Worm (Caenorhabditis elegans) whole organism, mixed stage, embryonic: ENCODE results near the gene rpn-9.

Source experiments
- M03D4.4 ChIP-seq: sonication (generic microtip); optimal IDR thresholded peaks from 2 replicates; lab custom pipeline; 2017; ENCODE audit warnings: mild to moderate bottlenecking, missing genetic modification characterization, missing compliant biosample characterization
- bed-3 ChIP-seq: fragments of 200-800 bp; sonication (Bioruptor generic); optimal IDR thresholded peaks from 3 replicates; lab custom pipeline; 2018; ENCODE audit warnings: mild to moderate bottlenecking, missing genetic modification characterization, moderate library complexity, missing compliant biosample characterization
- blmp-1 ChIP-seq: fragments of 150-350 bp; optimal IDR thresholded peaks from 2 replicates; lab custom pipeline; 2014; ENCODE audit warnings: missing biosample characterization, missing genetic modification characterization
- ceh-39 ChIP-seq: fragments of 150-350 bp; optimal IDR thresholded peaks from 2 replicates; lab custom pipeline; 2014; ENCODE audit warnings: missing biosample characterization, missing genetic modification characterization
- ceh-43 ChIP-seq: fragments of 200-800 bp; sonication (Bioruptor generic); optimal IDR thresholded peaks from 2 replicates; lab custom pipeline; 2018; ENCODE audit warnings: mild to moderate bottlenecking, missing genetic modification characterization, moderate library complexity, missing compliant biosample characterization
- ceh-83 ChIP-seq: fragments of 200-800 bp; sonication (Bioruptor generic); optimal IDR thresholded peaks from 2 replicates; lab custom pipeline; 2018; ENCODE audit warnings: mild to moderate bottlenecking, missing genetic modification characterization, missing compliant biosample characterization
- ces-1 ChIP-seq: fragments of 150-350 bp; optimal IDR thresholded peaks from 2 replicates; lab custom pipeline; 2014; ENCODE audit warnings: missing biosample characterization, missing genetic modification reagents, missing genetic modification characterization
- cnd-1 ChIP-seq: fragments of 200-800 bp; sonication (Bioruptor generic); optimal IDR thresholded peaks from 2 replicates; lab custom pipeline; 2018; ENCODE audit warnings: mild to moderate bottlenecking, missing genetic modification characterization, missing compliant biosample characterization
- drap-1 ChIP-seq: fragments of 200-800 bp; sonication (Bioruptor generic); optimal IDR thresholded peaks from 3 replicates; lab custom pipeline; 2018; ENCODE audit warnings: mild to moderate bottlenecking, missing genetic modification characterization, missing compliant biosample characterization
- elt-1 ChIP-seq: sonication (generic microtip); optimal IDR thresholded peaks from 2 replicates; lab custom pipeline; 2017; ENCODE audit warnings: missing genetic modification characterization, mild to moderate bottlenecking, missing compliant biosample characterization, antibody characterized with exemption, moderate library complexity, borderline replicate concordance; ENCODE audit not compliant: insufficient read depth
- elt-3 ChIP-seq: fragments of 150-350 bp; optimal IDR thresholded peaks from 2 replicates; lab custom pipeline; 2014; ENCODE audit warnings: missing biosample characterization, missing genetic modification characterization
- flh-1 ChIP-seq: fragments of 200-800 bp; sonication (Bioruptor generic); optimal IDR thresholded peaks from 2 replicates; lab custom pipeline; 2018; ENCODE audit warnings: mild to moderate bottlenecking, missing genetic modification characterization, moderate library complexity, missing compliant biosample characterization
- ham-2 ChIP-seq: fragments of 200-800 bp; sonication (Bioruptor generic); optimal IDR thresholded peaks from 2 replicates; lab custom pipeline; 2018; ENCODE audit warnings: mild to moderate bottlenecking, missing genetic modification characterization, missing compliant biosample characterization
- hlh-1 ChIP-seq: fragments of 150-350 bp; optimal IDR thresholded peaks from 2 replicates; lab custom pipeline; 2014; ENCODE audit warnings: missing biosample characterization, missing genetic modification reagents, missing genetic modification characterization
- lin-13 ChIP-seq: fragments of 150-350 bp; optimal IDR thresholded peaks from 2 replicates; lab custom pipeline; 2014; ENCODE audit warnings: missing biosample characterization, missing genetic modification characterization
- lin-32 ChIP-seq: fragments of 200-800 bp; sonication (Bioruptor generic); optimal IDR thresholded peaks from 2 replicates; lab custom pipeline; 2018; ENCODE audit warnings: mild to moderate bottlenecking, missing genetic modification characterization, missing compliant biosample characterization
- lsy-2 ChIP-seq: fragments of 150-350 bp; optimal IDR thresholded peaks from 2 replicates; lab custom pipeline; 2014; ENCODE audit warnings: missing biosample characterization, missing genetic modification characterization
- mab-5 ChIP-seq: fragments of 150-350 bp; optimal IDR thresholded peaks from 2 replicates; lab custom pipeline; 2014; ENCODE audit warnings: missing biosample characterization, missing genetic modification characterization
- mep-1 ChIP-seq: fragments of 150-350 bp; optimal IDR thresholded peaks from 2 replicates; lab custom pipeline; 2017; ENCODE audit warnings: missing biosample characterization, missing genetic modification reagents, missing genetic modification characterization, inconsistent platforms
- mls-2 ChIP-seq: sonication (generic microtip); optimal IDR thresholded peaks from 2 replicates; lab custom pipeline; 2016; ENCODE audit warnings: mild to moderate bottlenecking, missing genetic modification characterization, moderate library complexity, missing compliant biosample characterization
- nhr-12 ChIP-seq: fragments of 150-350 bp; optimal IDR thresholded peaks from 2 replicates; lab custom pipeline; 2014; ENCODE audit warnings: missing biosample characterization, missing genetic modification characterization
- nhr-2 ChIP-seq: fragments of 150-350 bp; optimal IDR thresholded peaks from 2 replicates; lab custom pipeline; 2014; ENCODE audit warnings: missing biosample characterization, missing genetic modification characterization
- nhr-237 ChIP-seq: fragments of 150-350 bp; optimal IDR thresholded peaks from 2 replicates; lab custom pipeline; 2014; ENCODE audit warnings: missing biosample characterization, missing genetic modification characterization
- nhr-28 ChIP-seq: fragments of 150-350 bp; optimal IDR thresholded peaks from 2 replicates; lab custom pipeline; 2014; ENCODE audit warnings: missing biosample characterization, missing genetic modification characterization
- nhr-76 ChIP-seq: sonication (generic microtip); optimal IDR thresholded peaks from 2 replicates; lab custom pipeline; 2017; ENCODE audit warnings: missing biosample characterization, missing genetic modification characterization
- pha-4 ChIP-seq: fragments of 150-350 bp; optimal IDR thresholded peaks from 2 replicates; lab custom pipeline; 2018; ENCODE audit warnings: missing biosample characterization, missing genetic modification reagents, missing genetic modification characterization
- sem-2 ChIP-seq: fragments of 200-800 bp; sonication (Bioruptor generic); optimal IDR thresholded peaks from 2 replicates; lab custom pipeline; 2018; ENCODE audit warnings: mild to moderate bottlenecking, missing genetic modification characterization, missing compliant biosample characterization
- snpc-4 ChIP-seq: fragments of 150-350 bp; optimal IDR thresholded peaks from 2 replicates; lab custom pipeline; 2014; ENCODE audit warnings: missing biosample characterization, missing genetic modification characterization
- sptf-1 ChIP-seq: sonication (generic microtip); optimal IDR thresholded peaks from 2 replicates; lab custom pipeline; 2017; ENCODE audit warnings: mild to moderate bottlenecking, missing genetic modification characterization, moderate library complexity, missing compliant biosample characterization
- tbx-8 ChIP-seq: fragments of 200-800 bp; sonication (Bioruptor generic); optimal IDR thresholded peaks from 2 replicates; lab custom pipeline; 2018; ENCODE audit warnings: mild to moderate bottlenecking, missing genetic modification characterization, moderate library complexity, missing compliant biosample characterization
- unc-120 ChIP-seq: sonication (generic microtip); optimal IDR thresholded peaks from 2 replicates; lab custom pipeline; 2017; ENCODE audit warnings: missing genetic modification characterization, missing compliant biosample characterization; ENCODE audit not compliant: poor library complexity, severe bottlenecking
- unc-39 ChIP-seq: fragments of 150-350 bp; optimal IDR thresholded peaks from 2 replicates; lab custom pipeline; 2014; ENCODE audit warnings: missing biosample characterization, missing genetic modification characterization
- unc-62 ChIP-seq: fragments of 150-350 bp; optimal IDR thresholded peaks from 2 replicates; lab custom pipeline; 2014; ENCODE audit warnings: missing biosample characterization, missing genetic modification reagents, missing genetic modification characterization
- zip-8 ChIP-seq: fragments of 150-350 bp; optimal IDR thresholded peaks from 2 replicates; lab custom pipeline; 2014; ENCODE audit warnings: missing biosample characterization, missing genetic modification characterization
- ztf-11 ChIP-seq: fragments of 150-350 bp; optimal IDR thresholded peaks from 2 replicates; lab custom pipeline; 2014; ENCODE audit warnings: missing biosample characterization, missing genetic modification characterization

The rpn-9 gene

ce11 chrII:11238869-11239647 is at the start of gene rpn-9, which contains the start of gene T06D8.9:
Gene rpn-9, minus strand, starts transcription at chrII:11238919.
Gene T06D8.9, plus strand, starts transcription at chrII:11239597.
- TF ChIP-seq unc-62 (peak; percentile 59), sptf-1 (tag; lab: Kevin White, UChicago) (no peak), blmp-1 (tag; lab: Kevin White, UChicago) (peak; percentile 26), ceh-43 (GFP tag; lab: Kevin White, UChicago) (no peak), mep-1 (tag; lab: Kevin White, UChicago) (peak; percentile 92), elt-3 (no peak), nhr-12 (tag; lab: Kevin White, UChicago) (no peak), hlh-1 (tag; lab: Kevin White, UChicago) (peak; percentile 62), nhr-2 (tag; lab: Kevin White, UChicago) (no peak), tbx-8 (no peak), zip-8 (tag; lab: Kevin White, UChicago) (no peak), elt-1 (tag; lab: Kevin White, UChicago) (no peak), bed-3 (no peak), ces-1 (no peak), mls-2 (tag; lab: Kevin White, UChicago) (peak; percentile 39), unc-39 (no peak), nhr-28 (tag; lab: Kevin White, UChicago) (no peak), sem-2 (no peak), unc-120 (peak; percentile 55), mab-5 (tag; lab: Kevin White, UChicago) (no peak), lsy-2 (peak; percentile 83), M03D4.4 (tag; lab: Kevin White, UChicago) (no peak), ham-2 (GFP tag; lab: Kevin White, UChicago) (no peak), snpc-4 (no peak), nhr-237 (tag; lab: Kevin White, UChicago) (peak; percentile 91), pha-4 (tag; lab: Kevin White, UChicago) (peak; percentile 68), lin-32 (no peak), nhr-76 (no peak), flh-1 (GFP tag; lab: Kevin White, UChicago) (no peak), cnd-1 (no peak), drap-1 (GFP tag; lab: Kevin White, UChicago) (peak; percentile 24), ceh-39 (tag; lab: Kevin White, UChicago) (no peak), lin-13 (peak; percentile 69), ztf-11 (tag; lab: Kevin White, UChicago) (no peak), ceh-83 (no peak)

DNA sequence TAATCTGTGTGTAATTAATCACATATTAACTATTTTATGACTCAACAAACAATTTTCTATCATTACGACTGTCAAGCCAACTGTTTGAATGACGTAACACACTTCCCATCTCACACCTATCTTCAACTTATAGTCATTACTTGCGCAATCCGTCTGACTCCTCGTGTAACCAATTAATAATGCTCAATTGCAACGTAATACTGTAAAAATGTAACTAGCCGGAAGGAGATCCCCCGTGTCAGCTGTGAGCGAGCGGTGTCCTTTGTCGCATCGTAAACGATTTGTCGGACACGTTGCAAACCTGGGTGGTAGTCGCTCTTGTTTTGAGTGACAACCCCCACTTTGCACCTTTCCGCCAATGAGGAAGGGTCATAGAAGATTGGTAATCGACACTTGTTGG is 49.4 kb upstream of the rpn-9 start:
- no peak for TF ChIP-seq sptf-1 (tag; lab: Kevin White, UChicago)
- peak; percentile 52 for TF ChIP-seq hlh-1 (tag; lab: Kevin White, UChicago)
- TF ChIP-seq unc-62: peak; percentile 64
- TF ChIP-seq cnd-1: peak; percentile 27
- peak; percentile 92 for TF ChIP-seq nhr-2 (tag; lab: Kevin White, UChicago)
- peak; percentile 99 for TF ChIP-seq zip-8 (tag; lab: Kevin White, UChicago)
- no peak for TF ChIP-seq mab-5 (tag; lab: Kevin White, UChicago)
- no peak for TF ChIP-seq snpc-4
- TF ChIP-seq, all 35 proteins: peak for 5

DNA sequence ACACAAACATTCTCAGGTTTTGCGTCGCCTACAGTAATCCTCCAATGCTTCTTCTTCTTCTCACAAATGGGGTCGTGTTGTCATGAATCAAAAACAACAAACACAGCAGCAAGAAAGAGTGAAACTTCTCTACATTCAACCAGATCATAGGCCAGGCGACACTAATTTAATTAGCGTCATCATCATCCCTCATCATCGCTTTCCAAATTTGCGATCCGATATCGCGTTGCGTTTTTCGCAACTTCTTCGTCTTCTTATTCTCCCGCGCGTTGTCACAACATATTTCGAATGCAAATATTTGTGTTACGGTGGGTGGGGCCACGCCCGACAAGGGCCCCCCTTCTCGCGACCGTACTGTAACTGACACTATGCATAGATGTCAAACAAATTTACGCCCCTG is 47.7 kb upstream of the rpn-9 start:
- TF ChIP-seq ztf-11 (tag; lab: Kevin White, UChicago): no peak
- TF ChIP-seq unc-39: no peak
- TF ChIP-seq snpc-4: no peak
- no peak for TF ChIP-seq mep-1 (tag; lab: Kevin White, UChicago)
- no peak for TF ChIP-seq lin-13
- TF ChIP-seq nhr-76: no peak
- TF ChIP-seq elt-1 (tag; lab: Kevin White, UChicago): no peak
- no peak for TF ChIP-seq cnd-1
- no peak for TF ChIP-seq nhr-2 (tag; lab: Kevin White, UChicago)
